Worm (Caenorhabditis elegans) whole organism, L3 larva: Measurements from ENCODE around the gene T21E8.5.

Experiments used
- R02D3.7 ChIP-seq: fragments of 150-350 bp; optimal IDR thresholded peaks from 2 replicates; lab custom pipeline; 2014; ENCODE audit warnings: missing biosample characterization, missing genetic modification characterization
- ZK546.5 ChIP-seq: sonication (generic microtip); optimal IDR thresholded peaks from 2 replicates; lab custom pipeline; 2017; ENCODE audit warnings: missing biosample characterization, missing genetic modification characterization
- ceh-16 ChIP-seq: sonication (generic microtip); optimal IDR thresholded peaks from 2 replicates; lab custom pipeline; 2017; ENCODE audit warnings: missing biosample characterization, missing genetic modification characterization
- ceh-82 ChIP-seq: fragments of 150-350 bp; optimal IDR thresholded peaks from 2 replicates; lab custom pipeline; 2014; ENCODE audit warnings: missing biosample characterization, missing genetic modification characterization
- ceh-9 ChIP-seq: sonication (generic microtip); optimal IDR thresholded peaks from 2 replicates; lab custom pipeline; 2018; ENCODE audit warnings: missing biosample characterization, missing genetic modification characterization
- daf-12 ChIP-seq: fragments of 150-350 bp; optimal IDR thresholded peaks from 2 replicates; lab custom pipeline; 2014; ENCODE audit warnings: missing biosample characterization, missing genetic modification reagents, missing genetic modification characterization
- egl-27 ChIP-seq: sonication (generic microtip); optimal IDR thresholded peaks from 4 replicates; lab custom pipeline; 2017; ENCODE audit warnings: missing biosample characterization, missing genetic modification reagents, missing genetic modification characterization
- elt-2 ChIP-seq: sonication (generic microtip); optimal IDR thresholded peaks from 2 replicates; lab custom pipeline; 2016; ENCODE audit warnings: missing genetic modification reagents, mild to moderate bottlenecking, missing genetic modification characterization, missing compliant biosample characterization
- fkh-10 ChIP-seq: sonication (generic microtip); optimal IDR thresholded peaks from 2 replicates; lab custom pipeline; 2017; ENCODE audit warnings: missing biosample characterization, missing genetic modification reagents, missing genetic modification characterization
- fkh-2 ChIP-seq: fragments of 150-350 bp; optimal IDR thresholded peaks from 2 replicates; lab custom pipeline; 2014; ENCODE audit warnings: missing biosample characterization, missing genetic modification reagents, missing genetic modification characterization
- hmg-11 ChIP-seq: sonication (generic microtip); optimal IDR thresholded peaks from 2 replicates; lab custom pipeline; 2016; ENCODE audit warnings: missing genetic modification characterization, missing compliant biosample characterization
- jun-1 ChIP-seq: fragments of 150-350 bp; optimal IDR thresholded peaks from 2 replicates; lab custom pipeline; 2014; ENCODE audit warnings: missing biosample characterization, missing genetic modification reagents, missing genetic modification characterization
- lin-15B ChIP-seq: fragments of 150-350 bp; optimal IDR thresholded peaks from 2 replicates; lab custom pipeline; 2014; ENCODE audit warnings: missing biosample characterization, missing genetic modification characterization
- lin-39 ChIP-seq: fragments of 150-350 bp; optimal IDR thresholded peaks from 2 replicates; lab custom pipeline; 2018; ENCODE audit warnings: missing biosample characterization, missing genetic modification reagents, missing genetic modification characterization
- lsy-12 ChIP-seq: sonication (generic microtip); optimal IDR thresholded peaks from 2 replicates; lab custom pipeline; 2016; ENCODE audit warnings: mild to moderate bottlenecking, missing genetic modification characterization, missing compliant biosample characterization
- mdl-1 ChIP-seq: fragments of 150-350 bp; optimal IDR thresholded peaks from 2 replicates; lab custom pipeline; 2014; ENCODE audit warnings: missing biosample characterization, missing genetic modification characterization
- mml-1 ChIP-seq: fragments of 150-350 bp; sonication (generic microtip); optimal IDR thresholded peaks from 3 replicates; lab custom pipeline; 2014; ENCODE audit warnings: missing biosample characterization, missing genetic modification characterization
- nhr-12 ChIP-seq: fragments of 150-350 bp; optimal IDR thresholded peaks from 2 replicates; lab custom pipeline; 2014; ENCODE audit warnings: missing biosample characterization, missing genetic modification characterization
- nhr-237 ChIP-seq: fragments of 150-350 bp; optimal IDR thresholded peaks from 2 replicates; lab custom pipeline; 2014; ENCODE audit warnings: missing biosample characterization, missing genetic modification characterization
- nhr-25 ChIP-seq: sonication (generic microtip); optimal IDR thresholded peaks from 2 replicates; lab custom pipeline; 2017; ENCODE audit warnings: missing biosample characterization, missing genetic modification characterization
- nhr-28 ChIP-seq: fragments of 150-350 bp; optimal IDR thresholded peaks from 2 replicates; lab custom pipeline; 2014; ENCODE audit warnings: missing biosample characterization, missing genetic modification characterization
- nhr-43 ChIP-seq: sonication (generic microtip); optimal IDR thresholded peaks from 2 replicates; lab custom pipeline; 2016; ENCODE audit warnings: mild to moderate bottlenecking, missing genetic modification characterization, missing compliant biosample characterization; ENCODE audit not compliant: poor library complexity, severe bottlenecking
- nhr-67 ChIP-seq: fragments of 150-350 bp; optimal IDR thresholded peaks from 2 replicates; lab custom pipeline; 2014; ENCODE audit warnings: missing biosample characterization, missing genetic modification characterization
- nhr-76 ChIP-seq: fragments of 150-350 bp; sonication (generic microtip); optimal IDR thresholded peaks from 5 replicates; lab custom pipeline; 2014; ENCODE audit warnings: missing biosample characterization, missing genetic modification characterization
- nhr-77 ChIP-seq: fragments of 150-350 bp; optimal IDR thresholded peaks from 2 replicates; lab custom pipeline; 2014; ENCODE audit warnings: missing biosample characterization, missing genetic modification characterization
- skn-1 ChIP-seq: fragments of 150-350 bp; optimal IDR thresholded peaks from 2 replicates; lab custom pipeline; 2014; ENCODE audit warnings: missing biosample characterization, missing genetic modification characterization
- snpc-4 ChIP-seq: fragments of 150-350 bp; optimal IDR thresholded peaks from 2 replicates; lab custom pipeline; 2014; ENCODE audit warnings: missing biosample characterization, missing genetic modification characterization
- tbx-2 ChIP-seq: sonication (generic microtip); optimal IDR thresholded peaks from 2 replicates; lab custom pipeline; 2016; ENCODE audit warnings: mild to moderate bottlenecking, missing genetic modification characterization, missing compliant biosample characterization
- unc-39 ChIP-seq: sonication (generic microtip); optimal IDR thresholded peaks from 4 replicates; lab custom pipeline; 2017; ENCODE audit warnings: missing biosample characterization, missing genetic modification characterization
- unc-62 ChIP-seq: fragments of 150-350 bp; sonication (generic microtip); optimal IDR thresholded peaks from 4 replicates; lab custom pipeline; 2014; ENCODE audit warnings: missing biosample characterization, missing genetic modification reagents, missing genetic modification characterization
- ztf-11 ChIP-seq: fragments of 150-350 bp; optimal IDR thresholded peaks from 2 replicates; lab custom pipeline; 2014; ENCODE audit warnings: missing biosample characterization, missing genetic modification characterization
- ztf-4 ChIP-seq: fragments of 150-350 bp; optimal IDR thresholded peaks from 2 replicates; lab custom pipeline; 2014; ENCODE audit warnings: missing biosample characterization, missing genetic modification characterization

T21E8.5 gene

DNA sequence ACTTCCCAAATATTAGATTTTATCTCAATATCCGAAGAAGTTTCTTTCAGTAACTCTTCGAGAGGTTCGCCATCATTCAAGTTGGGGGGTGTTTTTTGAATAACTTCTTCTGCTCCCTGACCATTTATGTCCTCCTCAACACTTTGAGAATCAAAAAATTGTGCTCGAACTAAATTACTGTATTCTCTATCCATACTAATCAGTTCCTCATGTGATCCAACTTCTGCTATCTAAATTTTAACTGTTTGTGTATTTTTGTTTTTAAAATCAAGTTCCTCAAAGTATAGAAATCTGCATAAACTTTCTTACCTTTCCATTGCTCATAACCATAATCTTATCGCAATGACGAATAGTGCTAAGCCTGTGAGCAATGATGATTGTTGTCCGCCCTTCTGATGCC lies 24.3 kb upstream of the T21E8.5 start:
- TF ChIP-seq snpc-4 (tag; lab: Kevin White, UChicago): no peak
- no peak for TF ChIP-seq ZK546.5 (tag; lab: Kevin White, UChicago)
- TF ChIP-seq ztf-4 (tag; lab: Kevin White, UChicago): no peak
- TF ChIP-seq nhr-67 (tag; lab: Kevin White, UChicago): no peak
- TF ChIP-seq fkh-10 (GFP tag; lab: Kevin White, UChicago): no peak
- TF ChIP-seq unc-62: no peak
- no peak for TF ChIP-seq unc-39 (tag; lab: Kevin White, UChicago)
- no peak for TF ChIP-seq nhr-28 (tag; lab: Kevin White, UChicago)
- no peak for TF ChIP-seq mdl-1 (tag; lab: Kevin White, UChicago)

DNA sequence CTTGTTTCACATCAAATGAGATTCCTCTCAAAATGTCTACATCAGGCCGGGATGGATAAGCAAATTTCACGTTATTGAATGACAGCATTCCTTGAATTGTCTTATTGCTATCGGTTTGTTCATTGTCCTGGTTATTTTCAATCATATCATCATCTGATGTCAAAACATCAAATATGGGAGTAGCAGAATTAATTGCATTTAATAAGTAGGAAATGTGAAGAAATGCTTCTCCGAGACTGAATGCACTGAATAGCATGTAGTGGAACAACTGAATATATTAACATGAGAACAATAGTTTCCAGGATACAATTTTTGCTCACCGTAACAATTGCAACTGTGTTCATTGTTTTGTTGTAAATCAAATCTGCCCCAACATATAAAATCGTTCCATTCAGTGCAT lies 23.4 kb upstream of the T21E8.5 start:
- TF ChIP-seq lin-15B (tag; lab: Kevin White, UChicago) (no peak), lin-39 (tag; lab: Kevin White, UChicago) (no peak), unc-62 (no peak), mml-1 (tag; lab: Kevin White, UChicago) (no peak), R02D3.7 (no peak), nhr-43 (tag; lab: Kevin White, UChicago) (no peak), ceh-82 (tag; lab: Kevin White, UChicago) (no peak), lsy-12 (tag; lab: Kevin White, UChicago) (no peak), nhr-28 (tag; lab: Kevin White, UChicago) (no peak), fkh-2 (tag; lab: Kevin White, UChicago) (no peak), jun-1 (tag; lab: Kevin White, UChicago) (no peak), ZK546.5 (tag; lab: Kevin White, UChicago) (no peak), elt-2 (no peak), skn-1 (tag; lab: Kevin White, UChicago) (no peak), ceh-16 (tag; lab: Kevin White, UChicago) (no peak), tbx-2 (tag; lab: Kevin White, UChicago) (no peak), ztf-11 (no peak), nhr-76 (tag; lab: Kevin White, UChicago) (no peak)

DNA sequence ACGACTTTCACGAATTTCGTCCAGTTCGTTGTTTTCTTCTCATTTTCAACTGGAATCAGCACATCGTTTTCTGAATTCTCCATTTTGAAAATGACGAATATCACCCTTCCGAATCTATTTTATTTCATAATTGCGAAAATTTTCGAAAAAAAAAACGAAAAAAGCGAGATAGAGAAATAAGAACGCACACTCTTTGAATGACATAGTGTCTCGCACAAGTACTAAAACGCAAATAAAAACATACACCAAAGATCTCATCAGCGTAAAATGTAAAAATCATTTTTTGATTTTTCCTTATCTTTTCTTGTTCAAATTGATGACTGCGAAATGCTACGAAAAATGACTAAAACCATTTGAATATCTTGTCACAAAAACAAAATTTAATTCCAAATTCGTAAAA lies 21.6 kb upstream of the T21E8.5 start, which contains the start of gene pgp-8:
TSS of gene pgp-8 (minus strand) at position 101 of the 400 bp plus-strand sequence.
- no peak for TF ChIP-seq nhr-25 (tag; lab: Kevin White, UChicago)
- TF ChIP-seq ceh-9: no peak
- TF ChIP-seq elt-2: no peak
- no peak for TF ChIP-seq nhr-12 (tag; lab: Kevin White, UChicago)
- no peak for TF ChIP-seq ztf-11
- TF ChIP-seq lsy-12 (tag; lab: Kevin White, UChicago): no peak
- no peak for TF ChIP-seq daf-12
- TF ChIP-seq ZK546.5 (tag; lab: Kevin White, UChicago): no peak
- TF ChIP-seq nhr-77: no peak
- no peak for TF ChIP-seq lin-15B (tag; lab: Kevin White, UChicago)
- no peak for TF ChIP-seq lin-39 (tag; lab: Kevin White, UChicago)
- TF ChIP-seq hmg-11: no peak
- no peak for TF ChIP-seq ceh-82 (tag; lab: Kevin White, UChicago)
- TF ChIP-seq nhr-43 (tag; lab: Kevin White, UChicago): no peak
- TF ChIP-seq, all 47 proteins: peak for 0

DNA sequence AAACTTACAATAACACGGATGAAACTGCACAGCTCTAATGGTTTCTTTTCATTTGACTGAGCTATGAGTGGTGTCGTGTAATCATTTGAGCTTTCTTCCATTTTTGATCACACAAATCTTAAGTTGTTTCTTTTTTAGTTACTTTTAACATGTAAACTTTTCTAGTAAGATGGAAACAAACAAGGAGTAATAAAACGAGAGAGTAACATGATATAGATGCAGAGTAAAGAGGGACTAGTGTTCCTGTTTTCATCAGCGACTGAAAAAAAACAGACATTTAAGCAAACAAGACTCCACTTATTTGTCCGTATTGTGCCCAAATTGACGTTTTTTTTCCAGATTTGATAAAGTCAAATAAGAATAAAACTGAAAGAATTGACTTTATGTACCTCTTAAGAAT lies 15.8 kb upstream of the T21E8.5 start, which contains the start of gene pgp-7:
TSS of gene pgp-7 (minus strand) at position 101 of the 400 bp plus-strand sequence.
- TF ChIP-seq ztf-4 (tag; lab: Kevin White, UChicago): no peak
- no peak for TF ChIP-seq nhr-237 (tag; lab: Kevin White, UChicago)
- TF ChIP-seq nhr-28 (tag; lab: Kevin White, UChicago): no peak
- no peak for TF ChIP-seq lsy-12 (tag; lab: Kevin White, UChicago)

DNA sequence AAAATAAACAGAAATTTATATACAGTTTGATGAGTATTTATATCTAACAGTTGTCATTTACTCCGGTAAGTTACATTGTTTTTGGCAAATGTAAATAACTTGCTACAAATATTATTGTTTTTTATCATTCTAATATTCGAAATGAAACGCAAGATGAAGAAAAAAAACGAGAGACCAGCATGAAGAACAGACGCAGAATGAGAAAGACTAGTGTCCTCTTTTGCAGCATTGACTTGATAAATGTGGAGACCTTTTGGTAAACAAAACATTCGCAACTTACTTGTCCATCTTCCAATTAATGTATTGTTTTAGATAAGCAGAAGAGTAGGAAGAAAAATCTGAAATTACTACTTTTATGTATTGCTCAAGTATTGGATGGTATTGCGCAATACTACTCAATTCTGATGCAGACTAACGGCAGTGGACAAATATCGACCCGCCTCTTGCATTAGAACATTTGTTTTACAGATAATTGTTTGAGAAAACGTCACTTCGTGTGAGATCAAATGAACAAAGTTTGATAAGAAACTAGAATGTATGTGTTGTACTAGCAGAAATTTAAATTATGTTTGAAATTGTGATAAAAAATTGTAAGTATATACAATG lies 8.7 kb upstream of the T21E8.5 start, which contains the start of gene pgp-6:
TSS of gene pgp-6 (minus strand) at position 288 of the 606 bp plus-strand sequence.
- TF ChIP-seq ceh-82 (tag; lab: Kevin White, UChicago): no peak
- TF ChIP-seq ztf-4 (tag; lab: Kevin White, UChicago): no peak
- no peak for TF ChIP-seq egl-27 (tag; lab: Kevin White, UChicago)
- TF ChIP-seq nhr-12 (tag; lab: Kevin White, UChicago): no peak
- TF ChIP-seq elt-2: peak; percentile 67
- no peak for TF ChIP-seq ceh-16 (tag; lab: Kevin White, UChicago)
- no peak for TF ChIP-seq skn-1 (tag; lab: Kevin White, UChicago)
- no peak for TF ChIP-seq nhr-67 (tag; lab: Kevin White, UChicago)
- no peak for TF ChIP-seq nhr-43 (tag; lab: Kevin White, UChicago)
